Fruit fly (Drosophila melanogaster) whole organism, wandering third instar larva: ENCODE measurements around the gene Pdi.

ENCODE experiments used
- CrebA ChIP-seq: fragments of 200-800 bp; sonication (Bioruptor generic); optimal IDR thresholded peaks from 2 replicates; lab custom pipeline; 2016; ENCODE audit warnings: missing biosample characterization, mild to moderate bottlenecking, missing genetic modification characterization, borderline replicate concordance
- Dfd ChIP-seq: fragments of >200 bp; optimal IDR thresholded peaks from 2 replicates; lab custom pipeline; 2017; ENCODE audit warnings: missing biosample characterization, missing genetic modification characterization
- GATAd ChIP-seq: sonication (Bioruptor generic); optimal IDR thresholded peaks from 2 replicates; lab custom pipeline; 2016; ENCODE audit warnings: missing biosample characterization, missing genetic modification characterization
- Myc ChIP-seq: fragments of >200 bp; optimal IDR thresholded peaks from 2 replicates; lab custom pipeline; 2017
- OdsH ChIP-seq: fragments of 200-800 bp; sonication (Bioruptor generic); optimal IDR thresholded peaks from 2 replicates; lab custom pipeline; 2016; ENCODE audit warnings: missing biosample characterization, mild to moderate bottlenecking, missing genetic modification characterization
- Rel ChIP-seq, 2 experiments: fragments of 200-800 bp; sonication (Bioruptor generic) in 1 of 2; optimal IDR thresholded peaks; 2 replicates in 1 of 2; 3 replicates in 1 of 2; lab custom pipeline; 2016 to 2019; ENCODE audit warnings: mild to moderate bottlenecking in 2 of 2, missing biosample characterization in 2 of 2, missing genetic modification characterization in 2 of 2, moderate library complexity in 1 of 2
- brk ChIP-seq: fragments of 200-800 bp; sonication (Bioruptor generic); optimal IDR thresholded peaks from 2 replicates; lab custom pipeline; 2016; ENCODE audit warnings: missing biosample characterization, mild to moderate bottlenecking, missing genetic modification characterization
- ey ChIP-seq: fragments of 200-800 bp; sonication (Bioruptor generic); optimal IDR thresholded peaks from 2 replicates; lab custom pipeline; 2016; ENCODE audit warnings: missing biosample characterization, missing genetic modification characterization
- h ChIP-seq: fragments of 200-800 bp; sonication (Bioruptor generic); optimal IDR thresholded peaks from 3 replicates; lab custom pipeline; 2016; ENCODE audit warnings: missing biosample characterization, mild to moderate bottlenecking, missing genetic modification characterization
- lola ChIP-seq: fragments of >200 bp; optimal IDR thresholded peaks from 2 replicates; lab custom pipeline; 2017; ENCODE audit warnings: missing biosample characterization, missing genetic modification characterization
- rgr ChIP-seq: fragments of 200-800 bp; sonication (Bioruptor generic); optimal IDR thresholded peaks from 3 replicates; lab custom pipeline; 2016; ENCODE audit warnings: missing biosample characterization, mild to moderate bottlenecking, missing genetic modification characterization
- sv ChIP-seq: fragments of 200-800 bp; sonication (Bioruptor generic); optimal IDR thresholded peaks from 3 replicates; lab custom pipeline; 2016; ENCODE audit warnings: missing biosample characterization, missing genetic modification characterization
- tai ChIP-seq: sonication (Bioruptor generic); optimal IDR thresholded peaks from 2 replicates; lab custom pipeline; 2016; ENCODE audit warnings: missing biosample characterization, missing genetic modification characterization
- usp ChIP-seq: fragments of >200 bp; optimal IDR thresholded peaks from 2 replicates; lab custom pipeline; 2017; ENCODE audit warnings: missing biosample characterization, missing genetic modification characterization

DNA sequence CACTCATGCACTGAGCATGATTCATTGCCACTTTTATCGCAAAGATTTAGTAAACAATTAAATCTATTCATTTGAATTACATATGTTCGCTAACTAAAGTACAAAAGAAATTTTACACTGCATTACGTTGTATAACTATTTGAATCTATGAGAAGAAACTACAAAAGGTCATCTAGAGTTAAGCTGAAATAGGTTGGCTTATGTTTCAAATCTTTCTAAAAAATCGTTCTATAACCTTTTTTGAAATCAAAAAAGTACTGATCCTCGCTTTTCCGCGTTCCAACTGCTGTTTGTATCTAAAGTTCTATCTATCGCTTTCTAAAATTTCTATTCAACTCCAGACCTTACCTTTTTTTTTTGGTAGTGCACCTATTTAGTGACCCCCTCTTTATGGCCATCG is 16.9 kb downstream of the Pdi start:
- no peak for TF ChIP-seq lola (GFP tag; lab: Kevin White, UChicago)
- TF ChIP-seq Dfd (GFP tag; lab: Kevin White, UChicago): no peak
- TF ChIP-seq OdsH (GFP tag; lab: Kevin White, UChicago): no peak
- TF ChIP-seq ey: no peak
- TF ChIP-seq Rel (GFP tag; optimal IDR thresholded peaks at IDR 0.05; lab: Kevin White, UChicago): no peak
- TF ChIP-seq Rel (tag; optimal IDR thresholded peaks at IDR 0.05; lab: Kevin White, UChicago): no peak
- no peak for TF ChIP-seq GATAd (GFP tag; lab: Kevin White, UChicago)
- no peak for TF ChIP-seq sv (GFP tag; lab: Kevin White, UChicago)
- TF ChIP-seq Myc (lab: Kevin White, UChicago): no peak
- TF ChIP-seq brk (GFP tag; lab: Kevin White, UChicago): no peak
- no peak for TF ChIP-seq rgr (GFP tag; lab: Kevin White, UChicago)
- TF ChIP-seq tai: no peak
- no peak for TF ChIP-seq CrebA (GFP tag; lab: Kevin White, UChicago)
- TF ChIP-seq h (GFP tag; lab: Kevin White, UChicago): no peak
- TF ChIP-seq usp (GFP tag; lab: Kevin White, UChicago): no peak
